Fruit fly (Drosophila melanogaster) whole organism, pupa: ENCODE data around the gene Kdm3.
A peak's percentile ranks its signal among the peaks of the same experiment; 100 is the strongest.

Experiments
- CG10348 ChIP-seq: fragments of 200-800 bp; sonication (Bioruptor generic); IDR thresholded peaks from 2 replicates; pipeline ENCODE4 v1.3.6; 2022; ENCODE audit warnings: missing biosample characterization, missing genetic modification characterization
- CG12605 ChIP-seq: fragments of 200-800 bp; sonication (Bioruptor generic); IDR thresholded peaks from 2 replicates; pipeline ENCODE4 v1.3.6; 2022; ENCODE audit warnings: missing biosample characterization, missing genetic modification characterization
- CG13204 ChIP-seq: fragments of 200-800 bp; sonication (Bioruptor generic); optimal IDR thresholded peaks from 2 replicates; lab custom pipeline; 2018; ENCODE audit warnings: missing biosample characterization, mild to moderate bottlenecking, missing genetic modification characterization, moderate library complexity
- CG14655 ChIP-seq: fragments of 200-800 bp; sonication (Bioruptor generic); optimal IDR thresholded peaks from 3 replicates; lab custom pipeline; 2017; ENCODE audit warnings: mild to moderate bottlenecking, missing biosample characterization, missing genetic modification reagents, missing genetic modification characterization
- CG15710 ChIP-seq: fragments of 200-800 bp; sonication (Bioruptor generic); optimal IDR thresholded peaks from 2 replicates; lab custom pipeline; 2018; ENCODE audit warnings: missing biosample characterization, mild to moderate bottlenecking, missing genetic modification characterization, moderate library complexity
- CG17806 ChIP-seq: fragments of 200-800 bp; sonication (Bioruptor generic); optimal IDR thresholded peaks from 2 replicates; lab custom pipeline; 2018; ENCODE audit warnings: missing biosample characterization, mild to moderate bottlenecking, missing genetic modification characterization, moderate library complexity
- CG32121 ChIP-seq: fragments of 200-800 bp; sonication (Bioruptor generic); IDR thresholded peaks from 2 replicates; pipeline ENCODE4 v1.3.6; 2022; ENCODE audit warnings: missing biosample characterization, missing genetic modification characterization
- CG34367 ChIP-seq: fragments of 200-800 bp; sonication (Bioruptor generic); optimal IDR thresholded peaks from 2 replicates; lab custom pipeline; 2018; ENCODE audit warnings: missing biosample characterization, mild to moderate bottlenecking, missing genetic modification characterization
- CG4496 ChIP-seq: fragments of 200-800 bp; sonication (Bioruptor generic); IDR thresholded peaks from 3 replicates; pipeline ENCODE4 v1.3.6; 2022; ENCODE audit warnings: missing biosample characterization, missing genetic modification characterization
- CG8159 ChIP-seq: fragments of 200-800 bp; sonication (Bioruptor generic); optimal IDR thresholded peaks from 3 replicates; lab custom pipeline; 2018; ENCODE audit warnings: missing biosample characterization, mild to moderate bottlenecking, missing genetic modification characterization, moderate library complexity
- CG8301 ChIP-seq: fragments of 200-800 bp; sonication (Bioruptor generic); optimal IDR thresholded peaks from 2 replicates; lab custom pipeline; 2018; ENCODE audit warnings: missing biosample characterization, mild to moderate bottlenecking, missing genetic modification characterization
- CG9948 ChIP-seq: fragments of 200-800 bp; sonication (Bioruptor generic); optimal IDR thresholded peaks from 2 replicates; lab custom pipeline; 2018; ENCODE audit warnings: missing biosample characterization, mild to moderate bottlenecking, missing genetic modification characterization, moderate library complexity
- D1 ChIP-seq: fragments of 200-800 bp; sonication (Bioruptor generic); optimal IDR thresholded peaks from 2 replicates; lab custom pipeline; 2018; ENCODE audit warnings: missing biosample characterization, mild to moderate bottlenecking, missing genetic modification characterization, moderate library complexity
- EcR ChIP-seq: fragments of 200-800 bp; sonication (Bioruptor generic); optimal IDR thresholded peaks from 3 replicates; lab custom pipeline; 2019; ENCODE audit warnings: missing biosample characterization, missing genetic modification characterization, mild to moderate bottlenecking, moderate library complexity, missing genetic modification reagents
- Ets98B ChIP-seq: fragments of 200-800 bp; sonication (Bioruptor generic); IDR thresholded peaks from 2 replicates; pipeline ENCODE4 v1.3.6; 2022; ENCODE audit warnings: missing biosample characterization, missing genetic modification characterization
- Pif1A ChIP-seq: fragments of 200-800 bp; sonication (Bioruptor generic); optimal IDR thresholded peaks from 3 replicates; lab custom pipeline; 2016; ENCODE audit warnings: missing biosample characterization, missing genetic modification characterization
- Pif1B ChIP-seq: fragments of 200-800 bp; sonication (Bioruptor generic); optimal IDR thresholded peaks from 3 replicates; lab custom pipeline; 2016; ENCODE audit warnings: missing biosample characterization, missing genetic modification characterization
- Snoo ChIP-seq: fragments of 200-800 bp; sonication (Bioruptor generic); optimal IDR thresholded peaks from 3 replicates; lab custom pipeline; 2017; ENCODE audit warnings: missing biosample characterization, mild to moderate bottlenecking, missing genetic modification characterization, inconsistent platforms
- fd96Ca ChIP-seq: fragments of 200-800 bp; sonication (Bioruptor generic); IDR thresholded peaks from 3 replicates; pipeline ENCODE4 v1.3.6; 2022; ENCODE audit warnings: missing biosample characterization, missing genetic modification characterization
- gl ChIP-seq: fragments of 200-800 bp; sonication (Bioruptor generic); optimal IDR thresholded peaks from 2 replicates; lab custom pipeline; 2018; ENCODE audit warnings: missing biosample characterization, mild to moderate bottlenecking, missing genetic modification characterization
- rn ChIP-seq: fragments of 200-800 bp; sonication (Bioruptor generic); IDR thresholded peaks from 2 replicates; pipeline ENCODE4 v1.3.6; 2022; ENCODE audit warnings: missing biosample characterization, missing genetic modification characterization

Kdm3 gene

dm6 chr3R:9510070-9510518 is 5.7 kb upstream of the Kdm3 start, which contains the start of gene rump:
Gene rump, minus strand, starts transcription at chr3R:9510324.
- TF ChIP-seq CG9948 (no peak), CG8159 (tag; lab: Kevin White, UChicago) (no peak), CG4496 (GFP tag; lab: Robert Waterston, UW) (no peak), EcR (no peak), CG14655 (GFP tag; lab: Kevin White, UChicago) (no peak), gl (tag; lab: Kevin White, UChicago) (no peak), Snoo (no peak), fd96Ca (GFP tag; lab: Robert Waterston, UW) (no peak), Ets98B (GFP tag; lab: Robert Waterston, UW) (no peak), CG34367 (tag; lab: Kevin White, UChicago) (no peak), CG17806 (tag; lab: Kevin White, UChicago) (no peak), D1 (no peak), rn (no peak), CG13204 (GFP tag; lab: Kevin White, UChicago) (no peak), Pif1B (GFP tag; lab: Kevin White, UChicago) (no peak), CG10348 (GFP tag; lab: Robert Waterston, UW) (no peak)
- TF ChIP-seq, all 21 proteins: peak for 0

- peak; percentile 79 for TF ChIP-seq EcR
- TF ChIP-seq rn: no peak
- TF ChIP-seq, all 21 proteins: peak for 1
These were observed 3.4 kb upstream of the Kdm3 start for dm6 chr3R:9512193-9513051.

- no peak for TF ChIP-seq CG13204 (GFP tag; lab: Kevin White, UChicago)
- TF ChIP-seq CG15710 (tag; lab: Kevin White, UChicago): peak; percentile 34
- TF ChIP-seq CG32121: no peak
- peak; percentile 33 for TF ChIP-seq CG8159 (tag; lab: Kevin White, UChicago)
- TF ChIP-seq Snoo: peak; percentile 23
- TF ChIP-seq CG9948: peak; percentile 9
- peak; percentile 19 for TF ChIP-seq CG17806 (tag; lab: Kevin White, UChicago)
- no peak for TF ChIP-seq CG8301
- TF ChIP-seq gl (tag; lab: Kevin White, UChicago): no peak
These were observed 2.8 kb upstream of the Kdm3 start, which contains the start of the genes Ras85D and Rlb1 for dm6 chr3R:9513052-9513420. Gene Ras85D, minus strand, starts transcription at chr3R:9513067. Gene Rlb1, plus strand, starts transcription at chr3R:9513327.

- TF ChIP-seq Ets98B (GFP tag; lab: Robert Waterston, UW) (no peak), gl (tag; lab: Kevin White, UChicago) (no peak), CG8301 (no peak), CG12605 (GFP tag; lab: Robert Waterston, UW) (no peak), D1 (no peak), Pif1A (no peak), fd96Ca (GFP tag; lab: Robert Waterston, UW) (no peak), CG34367 (tag; lab: Kevin White, UChicago) (no peak), CG4496 (GFP tag; lab: Robert Waterston, UW) (no peak), rn (no peak), CG17806 (tag; lab: Kevin White, UChicago) (no peak), Snoo (no peak), CG15710 (tag; lab: Kevin White, UChicago) (no peak)
These were observed 619 bp downstream of the Kdm3 start for dm6 chr3R:9516400-9516852.

- TF ChIP-seq CG9948 (peak; percentile 76), rn (peak; percentile 80), CG8159 (tag; lab: Kevin White, UChicago) (no peak), Ets98B (GFP tag; lab: Robert Waterston, UW) (peak; percentile 96), Pif1A (peak; percentile 91), CG15710 (tag; lab: Kevin White, UChicago) (no peak), Snoo (peak; percentile 79), CG17806 (tag; lab: Kevin White, UChicago) (peak; percentile 82), CG34367 (tag; lab: Kevin White, UChicago) (no peak), CG8301 (peak; percentile 84), CG14655 (GFP tag; lab: Kevin White, UChicago) (no peak), fd96Ca (GFP tag; lab: Robert Waterston, UW) (peak; percentile 97), CG4496 (GFP tag; lab: Robert Waterston, UW) (peak; percentile 97), CG32121 (peak; percentile 94), gl (tag; lab: Kevin White, UChicago) (peak; percentile 62), Pif1B (GFP tag; lab: Kevin White, UChicago) (no peak), EcR (no peak), CG13204 (GFP tag; lab: Kevin White, UChicago) (no peak), CG12605 (GFP tag; lab: Robert Waterston, UW) (peak; percentile 88), CG10348 (GFP tag; lab: Robert Waterston, UW) (peak; percentile 71), D1 (no peak)
These were observed 12.4 kb downstream of the Kdm3 start for dm6 chr3R:9527907-9528842.
